Worm (Caenorhabditis elegans) whole organism, L2 larva: ENCODE results near the gene srw-26.

Source experiments
- F13H6.1 ChIP-seq: sonication (generic microtip); optimal IDR thresholded peaks from 2 replicates; lab custom pipeline; 2016; ENCODE audit warnings: missing genetic modification characterization, missing compliant biosample characterization
- ZK546.5 ChIP-seq: sonication (generic microtip); optimal IDR thresholded peaks from 2 replicates; lab custom pipeline; 2017; ENCODE audit warnings: missing biosample characterization, missing genetic modification characterization
- ama-1 ChIP-seq: fragments of 150-350 bp; optimal IDR thresholded peaks from 2 replicates; lab custom pipeline; 2018; ENCODE audit warnings: inconsistent platforms
- elt-3 ChIP-seq: sonication (generic microtip); optimal IDR thresholded peaks from 2 replicates; lab custom pipeline; 2017; ENCODE audit warnings: missing biosample characterization, missing genetic modification characterization
- fos-1 ChIP-seq: fragments of 150-350 bp; optimal IDR thresholded peaks from 2 replicates; lab custom pipeline; 2014; ENCODE audit warnings: missing biosample characterization, missing genetic modification characterization
- lin-11 ChIP-seq: fragments of 150-350 bp; sonication (generic microtip); optimal IDR thresholded peaks from 2 replicates; lab custom pipeline; 2014; ENCODE audit warnings: missing biosample characterization, missing genetic modification characterization, inconsistent platforms, mixed read lengths
- mdl-1 ChIP-seq, 2 experiments: fragments of 150-350 bp in 1 of 2; sonication (generic microtip) in 1 of 2; optimal IDR thresholded peaks; 2 replicates each; lab custom pipeline; 2017; ENCODE audit warnings: missing biosample characterization in 2 of 2, missing genetic modification characterization in 2 of 2
- nhr-11 ChIP-seq: fragments of 150-350 bp; optimal IDR thresholded peaks from 2 replicates; lab custom pipeline; 2014; ENCODE audit warnings: missing biosample characterization, missing genetic modification characterization
- nhr-12 ChIP-seq: fragments of 150-350 bp; optimal IDR thresholded peaks from 2 replicates; lab custom pipeline; 2014; ENCODE audit warnings: missing biosample characterization, missing genetic modification characterization
- nhr-21 ChIP-seq: fragments of 150-350 bp; optimal IDR thresholded peaks from 2 replicates; lab custom pipeline; 2014; ENCODE audit warnings: missing biosample characterization, missing genetic modification characterization
- nhr-23 ChIP-seq: fragments of 150-350 bp; optimal IDR thresholded peaks from 2 replicates; lab custom pipeline; 2014; ENCODE audit warnings: missing biosample characterization, missing genetic modification reagents, missing genetic modification characterization
- unc-62 ChIP-seq: fragments of 150-350 bp; optimal IDR thresholded peaks from 2 replicates; lab custom pipeline; 2014; ENCODE audit warnings: missing biosample characterization, missing genetic modification reagents, missing genetic modification characterization
- zag-1 ChIP-seq: fragments of 150-350 bp; optimal IDR thresholded peaks from 2 replicates; lab custom pipeline; 2014; ENCODE audit warnings: missing biosample characterization, missing genetic modification characterization
- ztf-4 ChIP-seq: fragments of 150-350 bp; optimal IDR thresholded peaks from 2 replicates; lab custom pipeline; 2014; ENCODE audit warnings: missing biosample characterization, missing genetic modification characterization

DNA sequence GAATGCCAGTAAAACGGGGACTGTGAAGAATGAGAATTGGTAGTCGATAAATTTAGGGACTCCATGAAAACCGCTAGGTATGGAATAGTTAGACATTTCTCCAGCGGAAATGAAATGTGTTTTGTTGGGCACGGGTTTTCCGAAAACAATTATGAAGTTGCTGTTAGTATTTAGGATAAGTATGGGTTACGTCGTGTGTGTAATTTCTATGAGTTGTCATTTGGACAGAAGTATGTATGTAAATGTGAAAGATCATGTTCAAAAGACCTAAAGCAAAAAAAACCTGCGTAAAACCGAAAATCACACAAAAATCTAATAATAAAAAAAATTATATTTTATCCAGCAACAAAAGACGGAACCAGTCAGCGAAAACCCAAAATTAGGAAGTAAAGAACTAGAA lies 40.2 kb upstream of the srw-26 start, which contains the start of gene sru-23:
- TF ChIP-seq zag-1 (tag; lab: Kevin White, UChicago) (no peak), nhr-23 (tag; lab: Kevin White, UChicago) (no peak), mdl-1 (tag; optimal IDR thresholded peaks at IDR 0.05; lab: Kevin White, UChicago) (no peak), ama-1 (lab: Kevin White, UChicago) (no peak), fos-1 (tag; lab: Kevin White, UChicago) (no peak), elt-3 (tag; lab: Kevin White, UChicago) (no peak), nhr-21 (no peak), lin-11 (tag; lab: Kevin White, UChicago) (no peak), F13H6.1 (tag; lab: Kevin White, UChicago) (no peak), ZK546.5 (tag; lab: Kevin White, UChicago) (no peak), nhr-12 (tag; lab: Kevin White, UChicago) (no peak), unc-62 (GFP tag; lab: Kevin White, UChicago) (no peak), nhr-11 (no peak), ztf-4 (tag; lab: Kevin White, UChicago) (no peak)
